Fruit fly (Drosophila melanogaster): ENCODE measurements around the gene Gnmt.
A peak's percentile ranks its signal among the peaks of the same experiment; 100 is the strongest.
"Not testable (repeated sequence)": the region's sequence is repeated elsewhere in the genome, so short reads cannot be mapped to it uniquely, and the experiment has no call there.

The Gnmt gene

DNA sequence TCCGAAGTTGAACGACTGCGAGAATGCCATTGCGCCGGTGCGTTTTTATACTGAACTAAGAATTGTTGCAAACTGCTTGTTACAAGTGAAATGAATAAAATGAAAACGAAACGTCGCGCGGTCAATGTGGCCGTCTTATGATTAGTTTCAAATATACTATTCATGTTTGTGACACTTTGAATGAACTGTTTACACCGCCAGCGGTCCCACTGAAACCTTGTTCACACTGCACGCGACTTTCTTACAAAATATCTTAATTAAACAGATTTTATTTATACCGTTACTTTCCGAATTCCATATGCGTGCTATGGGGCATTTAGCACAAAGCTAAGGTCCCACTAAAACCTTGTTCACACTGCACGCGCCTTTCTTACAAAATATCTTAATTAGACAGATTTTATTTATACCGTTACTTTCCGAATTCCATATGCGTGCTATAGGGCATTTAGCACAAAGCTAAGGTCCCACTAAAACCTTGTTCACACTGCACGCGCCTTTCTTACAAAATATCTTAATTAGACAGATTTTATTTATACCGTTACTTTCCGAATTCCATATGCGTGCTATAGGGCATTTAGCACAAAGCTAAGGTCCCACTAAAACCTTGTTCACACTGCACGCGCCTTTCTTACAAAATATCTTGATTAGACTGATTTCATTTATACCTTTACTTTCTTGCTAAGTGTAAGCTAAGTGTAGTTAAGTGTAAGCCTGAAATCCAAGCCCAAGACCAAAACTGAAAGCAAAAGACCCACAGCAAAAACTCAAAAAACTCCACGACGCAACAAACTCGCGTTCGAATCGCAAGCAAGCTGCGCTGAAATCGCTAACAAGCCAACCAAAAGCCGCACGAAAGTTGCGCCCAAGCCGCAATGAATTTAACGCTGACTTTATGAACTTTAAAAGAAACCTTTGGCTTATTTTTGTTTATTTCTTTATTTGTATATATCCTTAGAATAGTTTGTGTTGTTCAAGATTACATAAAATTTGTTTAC, 38.1 kb downstream of the Gnmt start, which contains the start of gene PolQ:
PolQ (minus strand) TSS at position 122 of the 995 bp plus-strand sequence.
- not testable (repeated sequence) for TF ChIP-seq CTCF, CG8478 (optimal IDR thresholded peaks at IDR 0.05)

DNA sequence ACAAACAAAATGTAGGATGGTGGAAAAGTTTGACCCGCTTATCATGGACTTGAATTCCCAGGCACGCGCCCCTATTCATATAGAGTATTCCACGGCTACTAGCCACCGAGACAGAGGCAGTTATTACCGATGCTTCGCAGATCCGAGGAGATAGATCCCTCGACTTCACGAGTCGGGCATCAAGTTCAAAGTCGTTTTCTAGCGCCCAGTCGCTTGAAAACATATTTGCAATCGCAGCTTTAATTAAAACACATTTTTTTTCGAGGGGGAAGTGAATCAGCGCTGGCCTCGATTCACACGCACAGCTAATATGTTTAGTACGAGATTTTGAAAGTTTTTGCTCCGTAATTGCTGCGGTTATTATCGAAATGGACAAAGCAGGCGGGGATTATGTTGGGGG, 40.8 kb downstream of the Gnmt start:
- TF ChIP-seq CG8478 (optimal IDR thresholded peaks at IDR 0.05): no peak
- TF ChIP-seq CTCF (optimal IDR thresholded peaks at IDR 0.05): no peak

- TF ChIP-seq CG8478 (optimal IDR thresholded peaks at IDR 0.05) (no peak), CTCF (optimal IDR thresholded peaks at IDR 0.05) (no peak)
These were observed 41.8 kb downstream of the Gnmt start for dm6 chr3R:12716251-12716650.

DNA sequence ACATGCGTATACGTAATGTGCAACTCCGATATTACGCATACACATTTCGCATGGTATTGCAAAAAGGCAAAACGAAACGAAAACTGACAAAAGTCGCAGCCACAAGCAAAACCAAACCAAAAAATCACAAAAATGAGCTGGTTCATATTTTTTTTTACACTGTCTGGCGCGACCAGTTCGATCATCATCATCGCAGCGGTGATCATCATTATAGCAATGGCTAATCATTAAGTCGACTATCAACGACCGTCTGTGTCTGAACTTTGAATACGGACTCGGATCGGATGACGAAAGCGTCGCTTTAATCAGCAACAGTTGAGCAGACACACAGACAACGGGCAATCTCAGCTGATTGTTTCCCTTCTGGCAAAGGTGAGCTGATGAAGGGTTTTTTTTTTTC, 42.5 kb downstream of the Gnmt start:
- TF ChIP-seq CTCF (optimal IDR thresholded peaks at IDR 0.05): no peak
- no peak for TF ChIP-seq CG8478 (optimal IDR thresholded peaks at IDR 0.05)

dm6 chr3R:12717588-12718535, 43.5 kb downstream of the Gnmt start:
- TF ChIP-seq CG8478 (optimal IDR thresholded peaks at IDR 0.05) (no peak), CTCF (optimal IDR thresholded peaks at IDR 0.05) (no peak)

DNA sequence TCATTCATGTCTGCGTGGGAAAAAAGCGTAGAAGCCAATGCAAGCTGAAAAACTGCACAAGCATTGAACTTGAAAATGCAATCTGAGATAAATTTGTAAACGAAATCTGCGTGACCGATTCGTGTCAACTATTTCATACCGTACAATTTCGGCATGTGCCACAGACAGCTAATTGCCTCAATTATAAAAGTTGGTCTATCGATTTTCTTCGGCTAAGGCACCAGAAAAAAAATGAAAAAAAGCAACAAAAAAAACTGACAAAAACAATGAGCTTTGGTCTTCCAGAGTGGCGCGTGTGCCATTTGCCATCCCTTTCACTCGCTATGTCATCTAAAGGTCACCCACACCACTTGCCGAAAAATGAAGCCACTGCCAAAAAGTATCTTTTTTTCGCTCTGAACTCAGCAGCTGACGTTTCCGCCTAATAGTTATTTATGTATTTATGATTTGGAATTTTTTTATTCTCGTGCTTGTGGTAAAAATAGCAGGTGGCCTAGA, 44.2 kb downstream of the Gnmt start:
- TF ChIP-seq CTCF (optimal IDR thresholded peaks at IDR 0.05) (no peak), CG8478 (optimal IDR thresholded peaks at IDR 0.05) (no peak)

- TF ChIP-seq CTCF (optimal IDR thresholded peaks at IDR 0.05) (no peak), CG8478 (optimal IDR thresholded peaks at IDR 0.05) (no peak)
These were observed 45.4 kb downstream of the Gnmt start for dm6 chr3R:12719627-12720343.

DNA sequence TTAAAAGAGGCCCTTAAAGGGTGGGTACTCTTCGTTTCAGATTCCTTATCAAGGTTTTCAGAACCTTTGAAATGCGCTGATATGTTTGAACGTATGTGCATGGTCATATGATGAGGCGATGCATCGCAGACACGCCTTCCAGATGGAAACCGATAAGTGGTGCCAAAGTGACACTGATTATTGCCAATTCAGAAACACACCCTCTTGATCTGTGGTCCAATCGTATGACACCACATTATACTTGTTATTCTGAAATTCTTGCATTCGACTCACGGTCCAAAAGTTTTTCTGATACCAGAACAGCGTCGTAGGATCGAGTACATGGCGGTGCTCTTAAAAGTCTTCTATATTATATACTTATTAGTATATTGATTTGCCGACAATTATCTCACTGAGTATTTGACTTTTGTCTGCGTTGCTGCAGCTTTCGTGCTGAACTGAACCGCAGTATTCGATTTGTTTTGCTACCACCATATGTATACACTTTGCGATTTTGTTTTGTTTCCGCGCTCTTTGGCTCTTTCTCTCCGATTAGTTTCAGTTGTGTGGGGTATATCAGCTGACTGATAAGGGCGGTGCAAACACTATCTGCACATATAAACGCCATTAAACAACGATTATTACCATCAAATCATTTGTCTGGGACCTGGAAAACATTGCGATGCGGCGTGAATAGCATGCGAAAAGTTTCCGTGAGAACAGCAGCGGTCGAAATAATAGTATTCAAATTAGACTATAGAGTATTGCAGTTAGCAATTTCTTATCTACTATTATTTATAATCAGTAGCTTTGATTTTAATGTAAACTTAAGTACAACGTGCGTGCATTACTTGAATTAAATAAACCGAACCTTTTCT, 46.2 kb downstream of the Gnmt start:
- TF ChIP-seq CG8478 (optimal IDR thresholded peaks at IDR 0.05) (no peak), CTCF (optimal IDR thresholded peaks at IDR 0.05) (no peak)

dm6 chr3R:12722392-12722914, 48.0 kb downstream of the Gnmt start, which contains the start of gene Men:
TSS of gene Men (minus strand) at chr3R:12722442.
- TF ChIP-seq CTCF (optimal IDR thresholded peaks at IDR 0.05): no peak
- TF ChIP-seq CG8478 (optimal IDR thresholded peaks at IDR 0.05): no peak

DNA sequence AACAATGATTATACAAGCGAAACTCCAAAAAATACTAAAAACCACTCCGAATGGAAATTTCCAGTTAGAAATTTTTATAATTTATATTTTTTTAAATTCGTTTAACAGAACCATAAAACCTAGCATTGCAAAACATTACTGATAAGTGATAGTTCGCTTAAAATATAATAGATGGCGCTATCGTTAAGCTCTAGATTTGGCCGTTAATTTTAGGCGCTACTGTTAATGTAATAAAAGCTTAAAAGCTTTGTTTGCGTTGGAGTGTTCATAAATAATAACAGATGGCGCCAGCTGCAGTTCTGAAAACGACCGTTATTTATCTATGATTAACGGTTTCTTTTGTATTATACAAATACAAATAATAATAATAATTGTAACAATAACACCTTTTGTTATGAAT, 49.4 kb downstream of the Gnmt start:
- TF ChIP-seq CTCF (optimal IDR thresholded peaks at IDR 0.05) (peak; percentile 6 to 71), CG8478 (optimal IDR thresholded peaks at IDR 0.05) (no peak)

Data from S2 (cell line).